Fruit fly (Drosophila melanogaster): Measurements from ENCODE around the gene Meltrin.

The Meltrin gene

DNA sequence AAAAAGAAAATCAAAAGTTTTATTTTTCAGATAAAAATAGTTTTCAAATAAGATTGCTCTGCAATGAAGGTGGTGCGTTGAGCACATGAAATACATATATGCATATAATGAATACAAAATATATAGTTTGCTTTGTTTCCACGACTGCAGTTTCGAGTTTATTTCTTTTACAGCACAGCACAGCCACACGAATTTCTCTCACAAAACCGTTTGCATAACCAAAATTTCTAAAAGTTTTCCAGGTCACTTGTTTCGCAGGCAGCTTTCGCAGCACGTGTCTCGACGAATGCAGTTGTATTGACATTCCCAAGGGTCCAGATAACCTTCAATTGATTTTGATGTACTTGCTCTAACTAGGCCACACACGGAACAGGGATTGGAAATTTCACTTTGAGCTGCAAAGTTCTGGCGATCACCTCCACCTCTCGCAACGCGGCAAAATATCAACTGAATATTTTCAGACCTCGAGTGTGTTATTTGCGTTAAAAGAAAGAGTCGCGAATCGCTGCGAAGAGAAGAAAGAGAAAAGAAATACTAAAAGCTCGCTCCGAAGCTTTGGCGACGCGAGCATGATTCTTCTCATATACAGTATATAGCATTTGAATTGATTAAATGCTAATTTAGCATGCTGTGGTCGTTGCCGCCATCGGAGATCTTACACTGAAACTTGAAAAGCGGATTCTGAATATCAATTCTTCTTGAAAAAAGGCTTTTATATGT, 34.1 kb upstream of the Meltrin start, which contains the start of gene CG7530 (continued):
- TF ChIP-seq dmrt99B (tag; optimal IDR thresholded peaks at IDR 0.05) (peak; percentile 15), chinmo (GFP tag; IDR thresholded peaks at IDR 0.05; ENCODE audit: partially characterized antibody) (0 out of 4 replicates have a peak, but pooled peaks have one; percentile 19), CG17186 (GFP tag; optimal IDR thresholded peaks at IDR 0.05) (no peak), ac (GFP tag; optimal IDR thresholded peaks at IDR 0.05) (no peak), so (GFP tag; IDR thresholded peaks at IDR 0.05) (0 out of 3 replicates have a peak, but pooled peaks have one; percentile 38), zfh1 (GFP tag; IDR thresholded peaks at IDR 0.05) (0 out of 3 replicates have a peak, but pooled peaks have one; percentile 25), Rfx (GFP tag; IDR thresholded peaks at IDR 0.05) (peak; percentile 61; the same call in 1 of the 2 replicates), hkb (optimal IDR thresholded peaks at IDR 0.05) (no peak), hkb (GFP tag; IDR thresholded peaks at IDR 0.05) (peak; percentile 59; the same call in 1 of the 2 replicates), Trl (optimal IDR thresholded peaks at IDR 0.05) (peak; percentile 49 to 80), Trl (GFP tag; optimal IDR thresholded peaks at IDR 0.05) (no peak), exex (tag; optimal IDR thresholded peaks at IDR 0.05) (peak; percentile 29), crp (GFP tag; optimal IDR thresholded peaks at IDR 0.05) (no peak), Elba2 (GFP tag; optimal IDR thresholded peaks at IDR 0.05) (no peak), slbo (GFP tag; IDR thresholded peaks at IDR 0.05) (0 out of 2 replicates have a peak, but pooled peaks have one; percentile 18), CG12391 (tag; optimal IDR thresholded peaks at IDR 0.05) (peak; percentile 16), NK7.1 (GFP tag; optimal IDR thresholded peaks at IDR 0.05) (no peak), prd (optimal IDR thresholded peaks at IDR 0.05) (no peak), prd (GFP tag; IDR thresholded peaks at IDR 0.05) (0 out of 3 replicates have a peak, but pooled peaks have one; percentile 33)

DNA sequence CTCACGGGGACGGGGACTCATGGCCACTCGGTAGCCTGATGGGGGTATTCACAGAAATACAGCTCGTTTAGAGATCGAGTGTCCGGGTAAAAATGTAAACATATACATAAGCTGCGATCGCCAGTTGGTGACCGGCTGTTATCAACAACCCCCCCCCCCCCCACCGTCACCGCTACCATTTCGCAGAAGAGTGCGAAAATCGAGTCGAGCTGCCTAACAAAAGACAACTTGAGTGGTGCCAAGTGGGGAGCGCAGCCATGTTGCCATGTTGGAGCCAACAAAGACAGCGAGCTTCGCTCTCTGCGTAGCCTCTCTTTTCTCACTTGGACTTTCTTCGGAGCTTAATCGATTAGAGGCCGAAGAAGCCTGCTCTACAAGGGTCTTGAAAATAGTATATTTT, 33.5 kb upstream of the Meltrin start:
- no peak for TF ChIP-seq CG1602 (GFP tag; optimal IDR thresholded peaks at IDR 0.05)
- peak; percentile 55 for TF ChIP-seq crol (GFP tag; IDR thresholded peaks at IDR 0.05)
- no peak for TF ChIP-seq CG6765 (GFP tag; optimal IDR thresholded peaks at IDR 0.05)
- no peak for TF ChIP-seq CG6689 (GFP tag; IDR thresholded peaks at IDR 0.05)
- TF ChIP-seq rib (GFP tag; IDR thresholded peaks at IDR 0.05) = peak; percentile 85
- TF ChIP-seq al (GFP tag; IDR thresholded peaks at IDR 0.05) = no peak
- peak; percentile 34 for TF ChIP-seq CG10543 (GFP tag; optimal IDR thresholded peaks at IDR 0.05)
- TF ChIP-seq Fer1 (GFP tag; optimal IDR thresholded peaks at IDR 0.05) = no peak
- TF ChIP-seq z (GFP tag; IDR thresholded peaks at IDR 0.05) = peak; percentile 78; the same call in 2 of the 3 replicates
- 0 out of 2 replicates have a peak, but pooled peaks have one; percentile 7 for TF ChIP-seq tna (GFP tag; IDR thresholded peaks at IDR 0.05; ENCODE audit: partially characterized antibody)
- TF ChIP-seq ci (GFP tag; IDR thresholded peaks at IDR 0.05) = 0 out of 3 replicates have a peak, but pooled peaks have one; percentile 18
- no peak for TF ChIP-seq her (GFP tag; optimal IDR thresholded peaks at IDR 0.05)
- TF ChIP-seq CG7271 (tag; optimal IDR thresholded peaks at IDR 0.05) = no peak
- no peak for TF ChIP-seq ase (GFP tag; IDR thresholded peaks at IDR 0.05)
- no peak for TF ChIP-seq CG1603 (tag; optimal IDR thresholded peaks at IDR 0.05)
- TF ChIP-seq CG11723 (GFP tag; optimal IDR thresholded peaks at IDR 0.05) = no peak
- no peak for TF ChIP-seq cas (GFP tag; IDR thresholded peaks at IDR 0.05)
- TF ChIP-seq Hr78 (GFP tag; optimal IDR thresholded peaks at IDR 0.05) = no peak
- peak; percentile 54 for TF ChIP-seq CG5180 (GFP tag; optimal IDR thresholded peaks at IDR 0.05)
- no peak for TF ChIP-seq dati (GFP tag; IDR thresholded peaks at IDR 0.05)
- TF ChIP-seq Trl (optimal IDR thresholded peaks at IDR 0.05) = peak in 1 of 2 experiments; percentile 46
- no peak for TF ChIP-seq Trl (GFP tag; optimal IDR thresholded peaks at IDR 0.05)
- peak; percentile 46; the same call in 1 of the 2 replicates for TF ChIP-seq CG32532 (GFP tag; IDR thresholded peaks at IDR 0.05)
- no peak for TF ChIP-seq Awh (GFP tag; IDR thresholded peaks at IDR 0.05)
- peak; percentile 77 for TF ChIP-seq Med (GFP tag)
- no peak for TF ChIP-seq jing (GFP tag; optimal IDR thresholded peaks at IDR 0.05)
- TF ChIP-seq CG16779 (GFP tag; IDR thresholded peaks at IDR 0.05) = no peak
- TF ChIP-seq sug (tag; optimal IDR thresholded peaks at IDR 0.05) = peak; percentile 24
- no peak for TF ChIP-seq unpg (GFP tag; optimal IDR thresholded peaks at IDR 0.05)
- no peak for TF ChIP-seq CG3995 (GFP tag; optimal IDR thresholded peaks at IDR 0.05)
- no peak for TF ChIP-seq CG8281 (tag; optimal IDR thresholded peaks at IDR 0.05)
- no peak for TF ChIP-seq CG8765 (GFP tag; IDR thresholded peaks at IDR 0.05)

All from whole organism, embryonic.